Worm (Caenorhabditis elegans): ENCODE measurements around the gene adk-1.

- TF ChIP-seq nhr-237 (tag; optimal IDR thresholded peaks at IDR 0.05) (no peak), spr-1 (tag; optimal IDR thresholded peaks at IDR 0.05) (no peak), rbr-2 (tag; optimal IDR thresholded peaks at IDR 0.05) (no peak)
Observed at ce11 chrIV:11231376-11231775, 20.7 kb upstream of the adk-1 start.
